Worm (Caenorhabditis elegans) whole organism, L4 larva: ENCODE results near the gene B0546.5.
"Not testable (repeated sequence)": the region's sequence is repeated elsewhere in the genome, so short reads cannot be mapped to it uniquely, and the experiment has no call there.

Experiments used
- F37D6.2 ChIP-seq: sonication (generic microtip); optimal IDR thresholded peaks from 2 replicates; lab custom pipeline; 2016; ENCODE audit warnings: mild to moderate bottlenecking, missing genetic modification characterization, missing compliant biosample characterization
- R02D3.7 ChIP-seq: fragments of 150-350 bp; sonication (generic microtip); optimal IDR thresholded peaks from 3 replicates; lab custom pipeline; 2014; ENCODE audit warnings: missing biosample characterization, missing genetic modification characterization
- Y48G9A.11 ChIP-seq: fragments of 200-800 bp; sonication (Bioruptor generic); IDR thresholded peaks from 2 replicates; pipeline ENCODE4 v1.3.6; 2022; ENCODE audit warnings: missing genetic modification reagents, missing genetic modification characterization, missing compliant biosample characterization
- aha-1 ChIP-seq: fragments of 150-350 bp; peaks from one replicate; lab custom pipeline; 2014; ENCODE audit warnings: missing biosample characterization, missing genetic modification characterization
- ama-1 ChIP-seq: fragments of 150-350 bp; optimal IDR thresholded peaks from 2 replicates; lab custom pipeline; 2014; ENCODE audit warnings: inconsistent platforms, mixed read lengths
- ceh-20 ChIP-seq: fragments of 200-800 bp; sonication (Bioruptor generic); IDR thresholded peaks from 2 replicates; pipeline ENCODE4 v1.3.6; 2022; ENCODE audit warnings: missing genetic modification reagents, missing genetic modification characterization, missing compliant biosample characterization
- ceh-62 ChIP-seq: sonication (generic microtip); optimal IDR thresholded peaks from 2 replicates; lab custom pipeline; 2017; ENCODE audit warnings: missing biosample characterization, missing genetic modification characterization
- daf-16 ChIP-seq, 3 experiments: sonication (generic microtip); optimal IDR thresholded peaks; 2 replicates each; lab custom pipeline; 2016 to 2017; ENCODE audit warnings: missing genetic modification characterization in 3 of 3, missing genetic modification reagents in 3 of 3, mild to moderate bottlenecking in 2 of 3, missing compliant biosample characterization in 2 of 3, missing biosample characterization in 1 of 3, moderate library complexity in 1 of 3
- dmd-6 ChIP-seq: fragments of 200-800 bp; sonication (Bioruptor generic); IDR thresholded peaks from 2 replicates; pipeline ENCODE4 v1.3.6; 2022; ENCODE audit warnings: missing genetic modification reagents, missing genetic modification characterization, missing compliant biosample characterization
- dpl-1 ChIP-seq: fragments of 150-350 bp; optimal IDR thresholded peaks from 2 replicates; lab custom pipeline; 2014; ENCODE audit warnings: missing biosample characterization, missing genetic modification reagents, missing genetic modification characterization
- duxl-1 ChIP-seq: sonication (generic microtip); optimal IDR thresholded peaks from 2 replicates; lab custom pipeline; 2016; ENCODE audit warnings: mild to moderate bottlenecking, missing genetic modification characterization, moderate library complexity, missing compliant biosample characterization; ENCODE audit not compliant: poor library complexity
- dve-1 ChIP-seq: sonication (generic microtip); optimal IDR thresholded peaks from 2 replicates; lab custom pipeline; 2017; ENCODE audit warnings: antibody characterized with exemption, mild to moderate bottlenecking, missing genetic modification characterization, missing compliant biosample characterization; ENCODE audit not compliant: insufficient read depth
- fos-1 ChIP-seq: fragments of 150-350 bp; optimal IDR thresholded peaks from 2 replicates; lab custom pipeline; 2014; ENCODE audit warnings: missing biosample characterization, missing genetic modification characterization
- hif-1 ChIP-seq, 2 experiments: sonication (generic microtip); optimal IDR thresholded peaks; 2 replicates each; lab custom pipeline; 2016 to 2017; ENCODE audit warnings: missing compliant biosample characterization in 2 of 2, missing genetic modification characterization in 2 of 2, missing genetic modification reagents in 2 of 2, missing genotype in 2 of 2, mild to moderate bottlenecking in 1 of 2
- hlh-11 ChIP-seq: fragments of 200-800 bp; sonication (Bioruptor generic); optimal IDR thresholded peaks from 2 replicates; lab custom pipeline; 2018; ENCODE audit warnings: mild to moderate bottlenecking, missing genetic modification characterization, missing compliant biosample characterization
- hlh-30 ChIP-seq: sonication (generic microtip); optimal IDR thresholded peaks from 2 replicates; lab custom pipeline; 2017; ENCODE audit warnings: antibody characterized with exemption, mild to moderate bottlenecking, missing genetic modification characterization, missing compliant biosample characterization; ENCODE audit not compliant: insufficient read depth
- hmg-1.1 ChIP-seq: fragments of 200-800 bp; sonication (Bioruptor generic); IDR thresholded peaks from 2 replicates; pipeline ENCODE4 v1.3.6; 2022; ENCODE audit warnings: missing genetic modification reagents, missing genetic modification characterization, missing compliant biosample characterization
- lin-38 ChIP-seq: fragments of 200-800 bp; sonication (Bioruptor generic); IDR thresholded peaks from 2 replicates; pipeline ENCODE4 v1.3.6; 2022; ENCODE audit warnings: missing genetic modification reagents, missing genetic modification characterization, missing compliant biosample characterization
- mdl-1 ChIP-seq, 2 experiments: fragments of 150-350 bp in 1 of 2; sonication (generic microtip) in 1 of 2; optimal IDR thresholded peaks; 2 replicates each; lab custom pipeline; 2014 to 2017; ENCODE audit warnings: missing biosample characterization in 2 of 2, missing genetic modification characterization in 2 of 2
- mep-1 ChIP-seq: fragments of 150-350 bp; sonication (generic microtip); optimal IDR thresholded peaks from 3 replicates; lab custom pipeline; 2014; ENCODE audit warnings: missing biosample characterization, missing genetic modification characterization
- mes-2 ChIP-seq: sonication (generic microtip); optimal IDR thresholded peaks from 2 replicates; lab custom pipeline; 2016; ENCODE audit warnings: missing genotype, mild to moderate bottlenecking, missing genetic modification characterization, missing compliant biosample characterization; ENCODE audit not compliant: poor library complexity, severe bottlenecking
- nhr-25 ChIP-seq: sonication (generic microtip); optimal IDR thresholded peaks from 2 replicates; lab custom pipeline; 2017; ENCODE audit warnings: missing genetic modification characterization, mild to moderate bottlenecking, missing compliant biosample characterization, antibody characterized with exemption, moderate library complexity, borderline replicate concordance; ENCODE audit not compliant: insufficient read depth
- nhr-28 ChIP-seq: fragments of 150-350 bp; optimal IDR thresholded peaks from 2 replicates; lab custom pipeline; 2014; ENCODE audit warnings: missing biosample characterization, missing genetic modification characterization
- nhr-6 ChIP-seq: fragments of 150-350 bp; optimal IDR thresholded peaks from 2 replicates; lab custom pipeline; 2014; ENCODE audit warnings: missing biosample characterization, missing genetic modification characterization
- nhr-77 ChIP-seq: fragments of 150-350 bp; optimal IDR thresholded peaks from 2 replicates; lab custom pipeline; 2014; ENCODE audit warnings: missing biosample characterization, missing genetic modification characterization
- pha-4 ChIP-seq, 2 experiments: fragments of 150-350 bp in 1 of 2; fragments of 200-800 bp in 1 of 2; sonication (Bioruptor generic) in 1 of 2; IDR thresholded peaks in 1 of 2; optimal IDR thresholded peaks in 1 of 2; 2 replicates each; pipeline versions ENCODE4 v1.3.6 to Lab custom; 2014 to 2022; ENCODE audit warnings: missing genetic modification characterization in 2 of 2, missing genetic modification reagents in 2 of 2, missing biosample characterization in 1 of 2, missing compliant biosample characterization in 1 of 2
- php-3 ChIP-seq: fragments of 200-800 bp; sonication (Bioruptor generic); IDR thresholded peaks from 2 replicates; pipeline ENCODE4 v1.3.6; 2022; ENCODE audit warnings: missing genetic modification reagents, missing genetic modification characterization, missing compliant biosample characterization
- rbr-2 ChIP-seq: sonication (generic microtip); optimal IDR thresholded peaks from 2 replicates; lab custom pipeline; 2016; ENCODE audit warnings: missing genotype, missing genetic modification characterization, missing compliant biosample characterization
- saeg-2 ChIP-seq: fragments of 200-800 bp; sonication (Bioruptor generic); IDR thresholded peaks from 2 replicates; pipeline ENCODE4 v1.3.6; 2022; ENCODE audit warnings: missing genetic modification reagents, missing genetic modification characterization, missing compliant biosample characterization
- set-16 ChIP-seq: fragments of 200-800 bp; sonication (Bioruptor generic); IDR thresholded peaks from 2 replicates; pipeline ENCODE4 v1.3.6; 2022; ENCODE audit warnings: missing genetic modification reagents, missing genetic modification characterization, missing compliant biosample characterization
- skn-1 ChIP-seq: fragments of 150-350 bp; optimal IDR thresholded peaks from 2 replicates; lab custom pipeline; 2014; ENCODE audit warnings: missing biosample characterization, missing genetic modification characterization
- snpc-1.2 ChIP-seq: fragments of 200-800 bp; sonication (Bioruptor generic); IDR thresholded peaks from 2 replicates; pipeline ENCODE4 v1.3.6; 2022; ENCODE audit warnings: missing genetic modification reagents, missing genetic modification characterization, missing compliant biosample characterization
- spr-3 ChIP-seq: fragments of 200-800 bp; sonication (Bioruptor generic); optimal IDR thresholded peaks from 2 replicates; lab custom pipeline; 2018; ENCODE audit warnings: mild to moderate bottlenecking, missing genetic modification characterization, missing compliant biosample characterization
- unc-39 ChIP-seq: sonication (generic microtip); optimal IDR thresholded peaks from 2 replicates; lab custom pipeline; 2017; ENCODE audit warnings: missing biosample characterization, missing genetic modification characterization
- unc-62 ChIP-seq, 3 experiments: fragments of 150-350 bp in 1 of 3; sonication (generic microtip); optimal IDR thresholded peaks in 2 of 3; peaks in 1 of 3; 1 replicate in 1 of 3; 2 replicates in 2 of 3; lab custom pipeline; 2014 to 2017; ENCODE audit warnings: missing biosample characterization in 3 of 3, missing genetic modification characterization in 3 of 3, missing genetic modification reagents in 3 of 3, missing genotype in 1 of 3
- vab-7 ChIP-seq: fragments of 200-800 bp; sonication (Bioruptor generic); IDR thresholded peaks from 2 replicates; pipeline ENCODE4 v1.3.6; 2022; ENCODE audit warnings: missing genetic modification reagents, missing genetic modification characterization, missing compliant biosample characterization
- zfp-3 ChIP-seq: fragments of 200-800 bp; sonication (Bioruptor generic); conservative IDR thresholded peaks from 2 replicates; pipeline ENCODE4 v1.3.6; 2022; ENCODE audit warnings: missing genetic modification reagents, missing genetic modification characterization, missing compliant biosample characterization
- zip-11 ChIP-seq: fragments of 200-800 bp; sonication (Bioruptor generic); IDR thresholded peaks from 2 replicates; pipeline ENCODE4 v1.3.6; 2022; ENCODE audit warnings: missing genetic modification characterization, missing compliant biosample characterization
- ztf-7 ChIP-seq: fragments of 150-350 bp; optimal IDR thresholded peaks from 2 replicates; lab custom pipeline; 2014; ENCODE audit warnings: missing biosample characterization, missing genetic modification characterization

The B0546.5 gene

DNA sequence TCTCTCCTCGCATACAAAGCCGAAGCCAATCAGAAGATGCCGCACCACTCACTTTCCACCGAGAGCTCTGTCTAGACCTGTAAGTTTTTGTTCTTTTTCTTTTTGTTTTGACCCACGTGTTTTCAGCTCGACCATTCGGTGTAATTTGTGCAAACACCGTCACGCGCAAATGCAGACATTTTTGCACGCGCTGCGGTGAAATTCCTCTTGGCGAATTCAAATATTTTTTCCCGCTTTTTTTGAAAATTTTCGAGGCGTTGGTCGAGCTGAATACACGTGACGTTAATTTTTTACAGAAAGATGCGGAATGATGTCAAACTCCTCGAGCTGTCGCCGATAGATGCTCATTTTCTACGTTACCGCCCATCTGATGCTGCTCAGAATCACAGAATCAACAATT lies 4.2 kb upstream of the B0546.5 start, which contains the start of gene C04C3.4:
TSS of gene C04C3.4 (plus strand) at position 301 of the 400 bp plus-strand sequence.
- not testable (repeated sequence) for TF ChIP-seq F37D6.2 (tag; lab: Kevin White, UChicago); fos-1 (tag; lab: Kevin White, UChicago); snpc-1.2
- TF ChIP-seq, all 104 proteins: peak for 0; not testable (repeated sequence) for 104

DNA sequence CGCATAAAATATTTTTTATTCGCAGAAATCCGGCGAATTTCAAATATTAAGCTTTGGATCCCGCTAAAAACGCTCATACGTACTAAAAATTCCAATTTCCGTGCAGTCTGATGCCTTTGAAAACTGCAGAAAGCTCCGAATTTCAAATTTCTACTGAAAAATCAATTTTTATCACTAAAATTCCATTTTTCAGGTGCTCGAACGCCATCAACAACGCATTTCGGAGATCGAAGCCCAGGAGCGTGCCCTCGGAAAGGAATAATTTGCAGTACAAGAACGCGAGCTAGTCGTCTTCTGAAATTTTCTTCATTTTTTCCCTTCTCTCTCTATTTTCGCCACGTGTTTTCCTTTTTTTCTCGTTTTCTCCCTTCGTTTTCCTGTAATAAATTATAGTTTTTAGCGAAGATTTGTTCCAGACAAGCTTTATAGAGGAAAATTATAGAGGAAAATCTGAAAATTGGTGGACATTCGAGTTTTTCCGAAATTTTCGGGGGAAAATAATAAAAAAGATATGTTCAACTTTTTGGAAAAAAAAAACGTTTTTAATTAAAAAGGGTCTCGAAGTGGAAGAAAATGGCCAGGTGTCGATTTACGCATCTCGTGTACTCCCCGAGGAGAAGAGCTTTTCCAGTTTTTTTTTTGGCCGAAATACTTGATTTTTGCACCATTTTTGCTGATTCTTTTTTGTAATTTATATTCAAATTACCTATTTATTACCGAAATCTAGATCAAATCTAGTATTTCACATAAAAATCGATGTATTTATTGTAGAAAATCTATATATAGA lies 3.2 kb downstream of the B0546.5 start:
- TF ChIP-seq unc-62 (GFP tag; optimal IDR thresholded peaks at IDR 0.05 in 1 of 2; lab: Kevin White, UChicago): peak in 1 of 2 experiments; percentile 92
- TF ChIP-seq unc-62 (tag; optimal IDR thresholded peaks at IDR 0.05; lab: Kevin White, UChicago): no peak
- peak; percentile 93 for TF ChIP-seq aha-1 (tag; lab: Kevin White, UChicago)
- TF ChIP-seq hlh-30 (tag; lab: Kevin White, UChicago): no peak
- peak; percentile 32; the same call in 1 of the 2 replicates for TF ChIP-seq lin-38 (GFP tag; lab: Robert Waterston, UW)
- peak; percentile 22 for TF ChIP-seq R02D3.7 (tag; lab: Kevin White, UChicago)
- TF ChIP-seq spr-3 (GFP tag; lab: Kevin White, UChicago): no peak
- no peak for TF ChIP-seq skn-1 (tag; lab: Kevin White, UChicago)
- no peak for TF ChIP-seq Y48G9A.11 (GFP tag; lab: Robert Waterston, UW)
- no peak for TF ChIP-seq daf-16 (GFP tag; optimal IDR thresholded peaks at IDR 0.05; lab: Kevin White, UChicago)
- TF ChIP-seq daf-16 (tag; optimal IDR thresholded peaks at IDR 0.05; lab: Kevin White, UChicago): peak; percentile 26
- TF ChIP-seq zfp-3: 0 out of 2 replicates have a peak, but pooled peaks have one; percentile 50

DNA sequence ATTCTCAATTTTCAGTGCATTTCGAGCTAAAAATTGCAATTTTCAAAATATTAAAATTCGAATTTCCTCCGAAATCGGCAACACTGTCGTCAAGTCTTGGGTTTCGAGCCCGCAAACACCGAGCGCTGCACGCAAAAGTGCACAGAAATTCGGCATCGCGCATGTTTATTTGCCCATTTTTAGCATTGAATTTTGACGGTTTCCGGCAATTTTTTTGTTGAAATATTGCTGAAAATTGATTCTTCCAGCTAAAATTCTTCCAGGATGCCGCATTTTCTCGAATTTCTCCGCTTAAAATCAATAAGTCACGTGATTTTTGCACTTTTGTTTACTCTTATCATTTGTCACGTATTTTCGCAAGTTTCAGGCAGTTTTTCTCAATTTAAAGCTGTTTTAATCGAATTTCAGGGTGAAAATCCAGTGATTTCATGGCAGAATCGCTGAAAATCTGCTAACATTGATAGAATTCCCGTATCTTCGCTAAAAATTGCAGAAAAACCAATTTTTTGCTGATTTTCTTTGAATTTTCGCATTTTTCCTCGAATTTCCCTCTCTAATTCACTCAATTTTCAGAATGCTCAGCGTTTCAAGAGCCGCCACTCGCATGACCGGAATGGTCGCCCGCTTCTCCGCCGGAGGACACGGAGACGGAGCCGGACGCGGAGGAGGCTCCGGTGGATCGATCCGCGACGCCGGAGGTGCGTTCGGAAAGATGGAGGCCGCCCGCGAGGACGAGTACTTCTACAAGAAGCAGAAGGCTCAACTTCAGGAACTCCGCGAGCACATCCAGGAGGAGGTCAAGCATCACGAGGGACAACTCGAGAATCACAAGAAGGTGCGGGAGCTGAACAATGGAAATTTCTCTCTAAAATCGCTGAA lies 4.3 kb downstream of the B0546.5 start, which contains the start of gene mai-2:
TSS of gene mai-2 (plus strand) at position 574 of the 879 bp plus-strand sequence.
- TF ChIP-seq dpl-1 (peak; percentile 87), php-3 (GFP tag; lab: Robert Waterston, UW) (0 out of 2 replicates have a peak, but pooled peaks have one; percentile 38), duxl-1 (tag; lab: Kevin White, UChicago) (peak; percentile 10), mes-2 (tag; lab: Kevin White, UChicago) (peak; percentile 73), dmd-6 (no peak), hlh-30 (tag; lab: Kevin White, UChicago) (peak; percentile 91), ama-1 (lab: Kevin White, UChicago) (peak; percentile 74), zip-11 (GFP tag; lab: Robert Waterston, UW) (no peak), daf-16 (GFP tag; optimal IDR thresholded peaks at IDR 0.05; lab: Kevin White, UChicago) (no peak), daf-16 (tag; optimal IDR thresholded peaks at IDR 0.05; lab: Kevin White, UChicago) (peak; percentile 77), pha-4 (GFP tag; IDR thresholded peaks at IDR 0.05; lab: Robert Waterston, UW) (peak; percentile 62; the same call in 1 of the 2 replicates), pha-4 (tag; optimal IDR thresholded peaks at IDR 0.05; lab: Kevin White, UChicago) (no peak), mdl-1 (tag; optimal IDR thresholded peaks at IDR 0.05; lab: Kevin White, UChicago) (peak in 1 of 2 experiments; percentile 14), vab-7 (no peak), dve-1 (tag; lab: Kevin White, UChicago) (peak; percentile 58), ztf-7 (tag; lab: Kevin White, UChicago) (no peak), set-16 (GFP tag; lab: Robert Waterston, UW) (peak; percentile 98), mep-1 (peak; percentile 18), hlh-11 (peak; percentile 26), nhr-77 (tag; lab: Kevin White, UChicago) (peak; percentile 18), aha-1 (tag; lab: Kevin White, UChicago) (peak; percentile 93), nhr-6 (tag; lab: Kevin White, UChicago) (peak; percentile 42), saeg-2 (no peak), ceh-62 (tag; lab: Kevin White, UChicago) (no peak), unc-39 (no peak), rbr-2 (peak; percentile 6), nhr-25 (tag; lab: Kevin White, UChicago) (peak; percentile 28), nhr-28 (tag; lab: Kevin White, UChicago) (peak; percentile 29), hmg-1.1 (GFP tag; lab: Robert Waterston, UW) (peak; percentile 53), spr-3 (GFP tag; lab: Kevin White, UChicago) (no peak), ceh-20 (GFP tag; lab: Robert Waterston, UW) (0 out of 2 replicates have a peak, but pooled peaks have one; percentile 20), hif-1 (tag; optimal IDR thresholded peaks at IDR 0.05; lab: Kevin White, UChicago) (peak; percentile 76 to 97)
